Worm (Caenorhabditis elegans): ENCODE data around the gene byn-1.

ce11 chrIII:6900609-6901008 lies 31.2 kb upstream of the byn-1 start:
- TF ChIP-seq F13H6.1 (tag; optimal IDR thresholded peaks at IDR 0.05) = no peak
- no peak for TF ChIP-seq ref-2 (tag; optimal IDR thresholded peaks at IDR 0.05)
- no peak for TF ChIP-seq unc-55 (GFP tag; optimal IDR thresholded peaks at IDR 0.05)
- TF ChIP-seq nhr-11 (tag; optimal IDR thresholded peaks at IDR 0.05) = no peak
- TF ChIP-seq lin-11 (tag; optimal IDR thresholded peaks at IDR 0.05) = no peak
- TF ChIP-seq fkh-10 (GFP tag; optimal IDR thresholded peaks at IDR 0.05) = no peak
- no peak for TF ChIP-seq nfya-1 (tag; optimal IDR thresholded peaks at IDR 0.05)
- TF ChIP-seq unc-42 (tag; optimal IDR thresholded peaks at IDR 0.05) = no peak
- no peak for TF ChIP-seq ceh-9 (tag; optimal IDR thresholded peaks at IDR 0.05)
- TF ChIP-seq mec-3 (tag; optimal IDR thresholded peaks at IDR 0.05; ENCODE audit: borderline replicate concordance) = no peak
- TF ChIP-seq pqm-1 (tag; optimal IDR thresholded peaks at IDR 0.05) = no peak
